Fruit fly (Drosophila melanogaster): ENCODE measurements around the gene IleRS.
A peak's percentile ranks its signal among the peaks of the same experiment; 100 is the strongest.

Gene IleRS

dm6 chr3L:22267248-22267957, 21.1 kb upstream of the IleRS start, which contains the start of gene Csp (continued):
- TF ChIP-seq NC2β (GFP tag; optimal IDR thresholded peaks at IDR 0.05): peak; percentile 34
- peak; percentile 72 for TF ChIP-seq BEAF-32 (GFP tag; optimal IDR thresholded peaks at IDR 0.05)
- peak; percentile 23 for TF ChIP-seq Chrac-16 (GFP tag; optimal IDR thresholded peaks at IDR 0.05)
- peak; percentile 19 for TF ChIP-seq Xbp1 (GFP tag; optimal IDR thresholded peaks at IDR 0.05)
- TF ChIP-seq Scr (GFP tag; IDR thresholded peaks at IDR 0.05; ENCODE audit: partially characterized antibody): peak; percentile 64
- no peak for TF ChIP-seq E2f1 (GFP tag; IDR thresholded peaks at IDR 0.05)
- peak in 1 of 2 experiments; percentile 43 for TF ChIP-seq crp (GFP tag; optimal IDR thresholded peaks at IDR 0.05)
- TF ChIP-seq wek (GFP tag; optimal IDR thresholded peaks at IDR 0.05): no peak
- TF ChIP-seq otp (GFP tag; IDR thresholded peaks at IDR 0.05): 0 out of 3 replicates have a peak, but pooled peaks have one; percentile 41
- TF ChIP-seq CG13287 (GFP tag; IDR thresholded peaks at IDR 0.05; ENCODE audit: partially characterized antibody): peak; percentile 62
- peak; percentile 24 for TF ChIP-seq CG8924 (tag; optimal IDR thresholded peaks at IDR 0.05)
- no peak for TF ChIP-seq Mad (GFP tag; optimal IDR thresholded peaks at IDR 0.05)
- TF ChIP-seq sisA (GFP tag; IDR thresholded peaks at IDR 0.05): no peak
- peak; percentile 47 for TF ChIP-seq CG9797 (GFP tag; optimal IDR thresholded peaks at IDR 0.05)
- TF ChIP-seq pfk (GFP tag; optimal IDR thresholded peaks at IDR 0.05): peak; percentile 18
- no peak for TF ChIP-seq crc (GFP tag; optimal IDR thresholded peaks at IDR 0.05)
- peak; percentile 13 for TF ChIP-seq CG13296 (GFP tag; optimal IDR thresholded peaks at IDR 0.05)
- TF ChIP-seq ranshi (GFP tag; IDR thresholded peaks at IDR 0.05): no peak
- TF ChIP-seq CG11504 (tag; optimal IDR thresholded peaks at IDR 0.05): peak; percentile 5
- no peak for TF ChIP-seq Lpt (GFP tag; optimal IDR thresholded peaks at IDR 0.05)
- peak; percentile 59 for TF ChIP-seq CG10267 (tag; optimal IDR thresholded peaks at IDR 0.05)
- peak; percentile 57 for TF ChIP-seq HLHmδ (GFP tag; optimal IDR thresholded peaks at IDR 0.05)
- no peak for TF ChIP-seq vfl (GFP tag; optimal IDR thresholded peaks at IDR 0.05)
- TF ChIP-seq CG2678 (tag; optimal IDR thresholded peaks at IDR 0.05): no peak
- TF ChIP-seq CG17802 (tag; optimal IDR thresholded peaks at IDR 0.05): peak; percentile 46
- TF ChIP-seq CG3995 (GFP tag; optimal IDR thresholded peaks at IDR 0.05): peak; percentile 32
- peak; percentile 56 for TF ChIP-seq unc-4 (GFP tag; IDR thresholded peaks at IDR 0.05; ENCODE audit: partially characterized antibody)
- no peak for TF ChIP-seq Dip3 (GFP tag; optimal IDR thresholded peaks at IDR 0.05)
- peak; percentile 5 for TF ChIP-seq CG13624 (GFP tag; optimal IDR thresholded peaks at IDR 0.05)
- peak; percentile 44 for TF ChIP-seq CG3281 (GFP tag; optimal IDR thresholded peaks at IDR 0.05)
- peak; percentile 2 for TF ChIP-seq CG30020 (tag; optimal IDR thresholded peaks at IDR 0.05)
- TF ChIP-seq ind (GFP tag; optimal IDR thresholded peaks at IDR 0.05): peak; percentile 15
- peak; percentile 67 for TF ChIP-seq CG8290 (GFP tag; optimal IDR thresholded peaks at IDR 0.05)
- peak; percentile 40 to 65 for TF ChIP-seq CG8290 (tag; optimal IDR thresholded peaks at IDR 0.05)
- TF ChIP-seq CG6791 (GFP tag; IDR thresholded peaks at IDR 0.05; ENCODE audit: partially characterized antibody): peak; percentile 79
- TF ChIP-seq cad (GFP tag; optimal IDR thresholded peaks at IDR 0.05): no peak
- TF ChIP-seq Taf1 (GFP tag; IDR thresholded peaks at IDR 0.05): no peak
- peak; percentile 10 for TF ChIP-seq Lhr (GFP tag; optimal IDR thresholded peaks at IDR 0.05)
- peak; percentile 39 for TF ChIP-seq CG34376 (GFP tag; optimal IDR thresholded peaks at IDR 0.05)
- TF ChIP-seq unpg (GFP tag; optimal IDR thresholded peaks at IDR 0.05): peak; percentile 2
- TF ChIP-seq bbx (GFP tag; IDR thresholded peaks at IDR 0.05; ENCODE audit: partially characterized antibody): peak; percentile 62
- 0 out of 2 replicates have a peak, but pooled peaks have one; percentile 13 for TF ChIP-seq al (GFP tag; IDR thresholded peaks at IDR 0.05)
- no peak for TF ChIP-seq shn (GFP tag; optimal IDR thresholded peaks at IDR 0.05)
- peak in 1 of 2 experiments; percentile 65 for TF ChIP-seq Hr78 (GFP tag; optimal IDR thresholded peaks at IDR 0.05)
- peak; percentile 57; the same call in 1 of the 2 replicates for TF ChIP-seq Rfx (GFP tag; IDR thresholded peaks at IDR 0.05)
- TF ChIP-seq CG6689 (GFP tag; IDR thresholded peaks at IDR 0.05): no peak
- TF ChIP-seq Dfd (GFP tag; optimal IDR thresholded peaks at IDR 0.05): no peak
- TF ChIP-seq bab2 (GFP tag; optimal IDR thresholded peaks at IDR 0.05): peak; percentile 24
- TF ChIP-seq Med (GFP tag): peak; percentile 82

All from whole organism, embryonic.